Fruit fly (Drosophila melanogaster): ENCODE measurements around the gene bam.

bam gene

dm6 chr3R:25232271-25232989 is 12.5 kb downstream of the bam start, which contains the start of gene Cad96Cb (continued):
- TF ChIP-seq Six4 (GFP tag; optimal IDR thresholded peaks at IDR 0.05) (peak; percentile 78), Bdp1 (GFP tag; optimal IDR thresholded peaks at IDR 0.05) (peak; percentile 58), Opbp (GFP tag; IDR thresholded peaks at IDR 0.05; ENCODE audit: partially characterized antibody) (no peak), sd (tag; optimal IDR thresholded peaks at IDR 0.05) (peak; percentile 20), CG8359 (GFP tag; optimal IDR thresholded peaks at IDR 0.05; ENCODE audit: borderline replicate concordance) (peak; percentile 76), CG4820 (GFP tag; optimal IDR thresholded peaks at IDR 0.05) (peak; percentile 89), bsh (GFP tag; optimal IDR thresholded peaks at IDR 0.05) (peak; percentile 84 to 91), ind (GFP tag; optimal IDR thresholded peaks at IDR 0.05) (peak; percentile 79), Ssrp (tag; optimal IDR thresholded peaks at IDR 0.05) (peak; percentile 90), CG7556 (GFP tag; optimal IDR thresholded peaks at IDR 0.05) (peak; percentile 95), CG3847 (GFP tag; IDR thresholded peaks at IDR 0.05) (peak; percentile 41; the same call in 1 of the 2 replicates), ro (GFP tag; IDR thresholded peaks at IDR 0.05) (no peak), CG2889 (GFP tag; IDR thresholded peaks at IDR 0.05) (no peak), tio (GFP tag; optimal IDR thresholded peaks at IDR 0.05) (peak; percentile 91), CG10959 (GFP tag; IDR thresholded peaks at IDR 0.05) (peak; percentile 36), Dip2 (GFP tag; IDR thresholded peaks at IDR 0.05) (no peak), CG17359 (tag; optimal IDR thresholded peaks at IDR 0.05) (peak; percentile 83), CG14441 (GFP tag; IDR thresholded peaks at IDR 0.05) (0 out of 2 replicates have a peak, but pooled peaks have one; percentile 11), CG32772 (GFP tag; IDR thresholded peaks at IDR 0.05) (no peak), klu (GFP tag; IDR thresholded peaks at IDR 0.05) (peak; percentile 10; the same call in 1 of the 2 replicates), lab (GFP tag; optimal IDR thresholded peaks at IDR 0.05) (peak; percentile 71), PHDP (tag; optimal IDR thresholded peaks at IDR 0.05) (peak; percentile 19), wdn (GFP tag; IDR thresholded peaks at IDR 0.05) (no peak), kni (GFP tag; optimal IDR thresholded peaks at IDR 0.05) (peak; percentile 53), E2f1 (GFP tag; IDR thresholded peaks at IDR 0.05) (peak; percentile 48; the same call in 1 of the 2 replicates), CG7987 (GFP tag; optimal IDR thresholded peaks at IDR 0.05) (no peak), ranshi (GFP tag; IDR thresholded peaks at IDR 0.05) (peak; percentile 38; the same call in 1 of the 2 replicates), sug (tag; optimal IDR thresholded peaks at IDR 0.05) (no peak), CG10321 (GFP tag; IDR thresholded peaks at IDR 0.05) (no peak), CG3281 (GFP tag; optimal IDR thresholded peaks at IDR 0.05) (no peak), Trl (optimal IDR thresholded peaks at IDR 0.05) (no peak), Trl (GFP tag; optimal IDR thresholded peaks at IDR 0.05) (peak; percentile 74), vvl (GFP tag; IDR thresholded peaks at IDR 0.05) (peak; percentile 63), pita (GFP tag; optimal IDR thresholded peaks at IDR 0.05) (no peak), CG1024 (GFP tag; IDR thresholded peaks at IDR 0.05) (0 out of 2 replicates have a peak, but pooled peaks have one; percentile 12), en (GFP tag; optimal IDR thresholded peaks at IDR 0.05) (peak; percentile 66), mam (GFP tag; optimal IDR thresholded peaks at IDR 0.05) (peak; percentile 53), YL-1 (GFP tag; optimal IDR thresholded peaks at IDR 0.05) (peak; percentile 9), CG2199 (GFP tag; IDR thresholded peaks at IDR 0.05) (no peak), Dad (GFP tag; optimal IDR thresholded peaks at IDR 0.05) (peak; percentile 64), CG7271 (tag; optimal IDR thresholded peaks at IDR 0.05) (no peak), CG15011 (GFP tag; optimal IDR thresholded peaks at IDR 0.05) (peak; percentile 77), CG30020 (tag; optimal IDR thresholded peaks at IDR 0.05) (no peak), CG17385 (GFP tag; optimal IDR thresholded peaks at IDR 0.05) (peak; percentile 82), p53 (GFP tag; optimal IDR thresholded peaks at IDR 0.05) (no peak), ewg (GFP tag; optimal IDR thresholded peaks at IDR 0.05) (peak; percentile 75), vfl (GFP tag; optimal IDR thresholded peaks at IDR 0.05) (no peak), caup (GFP tag; optimal IDR thresholded peaks at IDR 0.05; ENCODE audit: severe bottlenecking) (peak; percentile 66), CG13424 (tag; optimal IDR thresholded peaks at IDR 0.05) (peak; percentile 86), h (optimal IDR thresholded peaks at IDR 0.05) (no peak)
